Fruit fly (Drosophila melanogaster): ENCODE data around the gene CG32856.
A peak's percentile ranks its signal among the peaks of the same experiment; 100 is the strongest.

CG32856 gene

dm6 chr3R:15974235-15974634 lies 9.1 kb upstream of the CG32856 start (continued):
- TF ChIP-seq CG11560 (tag; IDR thresholded peaks at IDR 0.05) (no peak), crc (GFP tag; optimal IDR thresholded peaks at IDR 0.05) (peak; percentile 71), CG15011 (GFP tag; optimal IDR thresholded peaks at IDR 0.05) (peak; percentile 56), bigmax (GFP tag; optimal IDR thresholded peaks at IDR 0.05) (no peak), Fer1 (GFP tag; optimal IDR thresholded peaks at IDR 0.05) (peak; percentile 84), aop (GFP tag; IDR thresholded peaks at IDR 0.05) (no peak), CG4424 (GFP tag; optimal IDR thresholded peaks at IDR 0.05) (peak; percentile 83), CG8290 (GFP tag; optimal IDR thresholded peaks at IDR 0.05) (no peak), CG8290 (tag; optimal IDR thresholded peaks at IDR 0.05) (peak in 1 of 2 experiments; percentile 82), klu (GFP tag; IDR thresholded peaks at IDR 0.05) (no peak), TFAM (GFP tag; optimal IDR thresholded peaks at IDR 0.05) (no peak), Dfd (GFP tag; optimal IDR thresholded peaks at IDR 0.05) (no peak), dan (GFP tag; IDR thresholded peaks at IDR 0.05) (no peak), Drgx (GFP tag; IDR thresholded peaks at IDR 0.05) (no peak), CTCF (GFP tag; optimal IDR thresholded peaks at IDR 0.05) (peak; percentile 37), CG6791 (GFP tag; IDR thresholded peaks at IDR 0.05; ENCODE audit: partially characterized antibody) (no peak), ci (GFP tag; IDR thresholded peaks at IDR 0.05) (no peak), CG14014 (GFP tag; IDR thresholded peaks at IDR 0.05) (no peak), sug (tag; optimal IDR thresholded peaks at IDR 0.05) (peak; percentile 61), bab2 (GFP tag; optimal IDR thresholded peaks at IDR 0.05) (peak; percentile 79), Ssrp (tag; optimal IDR thresholded peaks at IDR 0.05) (peak; percentile 85), CG12942 (GFP tag; optimal IDR thresholded peaks at IDR 0.05) (peak; percentile 69), CG8089 (GFP tag; optimal IDR thresholded peaks at IDR 0.05) (peak; percentile 71), chif (GFP tag; optimal IDR thresholded peaks at IDR 0.05) (peak; percentile 81), CG17361 (GFP tag; IDR thresholded peaks at IDR 0.05) (no peak), CG7745 (tag; optimal IDR thresholded peaks at IDR 0.05) (no peak), CG10209 (GFP tag; optimal IDR thresholded peaks at IDR 0.05) (peak; percentile 86), pb (GFP tag; optimal IDR thresholded peaks at IDR 0.05) (peak; percentile 70), eyg (GFP tag; optimal IDR thresholded peaks at IDR 0.05) (peak; percentile 76), CG12299 (tag; optimal IDR thresholded peaks at IDR 0.05) (peak; percentile 67), CG43689 (GFP tag; IDR thresholded peaks at IDR 0.05) (no peak), CG12769 (tag; optimal IDR thresholded peaks at IDR 0.05) (peak; percentile 83), gem (tag; optimal IDR thresholded peaks at IDR 0.05) (peak; percentile 91), cad (GFP tag; optimal IDR thresholded peaks at IDR 0.05) (no peak), CG2129 (GFP tag; IDR thresholded peaks at IDR 0.05; ENCODE audit: partially characterized antibody) (no peak), ewg (GFP tag; optimal IDR thresholded peaks at IDR 0.05) (peak; percentile 32), Chrac-16 (GFP tag; optimal IDR thresholded peaks at IDR 0.05) (peak; percentile 85), Fer2 (tag; optimal IDR thresholded peaks at IDR 0.05) (peak; percentile 32), CG1603 (tag; optimal IDR thresholded peaks at IDR 0.05) (peak; percentile 87), Doc3 (GFP tag; IDR thresholded peaks at IDR 0.05; ENCODE audit: partially characterized antibody) (no peak), lov (optimal IDR thresholded peaks at IDR 0.05) (no peak), lov (GFP tag; IDR thresholded peaks at IDR 0.05) (no peak), Optix (GFP tag; IDR thresholded peaks at IDR 0.05) (no peak), Abd-B (GFP tag; optimal IDR thresholded peaks at IDR 0.05) (peak; percentile 76), Stat92E (GFP tag; optimal IDR thresholded peaks at IDR 0.05) (no peak), schlank (tag; optimal IDR thresholded peaks at IDR 0.05) (peak; percentile 45), Opbp (GFP tag; IDR thresholded peaks at IDR 0.05; ENCODE audit: partially characterized antibody) (no peak), zen2 (GFP tag; IDR thresholded peaks at IDR 0.05; ENCODE audit: partially characterized antibody) (no peak), sens (GFP tag) (peak; percentile 96), sc (optimal IDR thresholded peaks at IDR 0.05) (no peak), sc (GFP tag; optimal IDR thresholded peaks at IDR 0.05) (peak; percentile 57), vvl (GFP tag; IDR thresholded peaks at IDR 0.05) (no peak), ap (GFP tag; IDR thresholded peaks at IDR 0.05) (no peak)

Data from whole organism, embryonic.